Worm (Caenorhabditis elegans) whole organism, L2 larva: ENCODE measurements around the gene cyp-33C6.

Experiments used
- ama-1 ChIP-seq: fragments of 150-350 bp; optimal IDR thresholded peaks from 2 replicates; lab custom pipeline; 2018; ENCODE audit warnings: inconsistent platforms
- unc-39 ChIP-seq: fragments of 150-350 bp; optimal IDR thresholded peaks from 2 replicates; lab custom pipeline; 2014; ENCODE audit warnings: missing biosample characterization, missing genetic modification characterization

ce11 chrV:2206181-2206580, 43.0 kb downstream of the cyp-33C6 start, which contains the start of gene srt-40:
- TF ChIP-seq ama-1 (lab: Kevin White, UChicago) (no peak), unc-39 (tag; lab: Kevin White, UChicago) (no peak)
